Fruit fly (Drosophila melanogaster) whole organism, prepupa: ENCODE results near the gene CG31103.

Experiments
- Blimp-1 ChIP-seq: fragments of 200-800 bp; sonication (Bioruptor generic); optimal IDR thresholded peaks from 3 replicates; lab custom pipeline; 2017; ENCODE audit warnings: missing biosample characterization, missing genetic modification characterization, mild to moderate bottlenecking, moderate library complexity, missing genetic modification reagents
- CG8119 ChIP-seq: fragments of 200-800 bp; sonication (Bioruptor generic); IDR thresholded peaks from 3 replicates; pipeline ENCODE4 v1.3.6; 2022; ENCODE audit warnings: missing biosample characterization, missing genetic modification characterization
- Ets21C ChIP-seq: fragments of 200-800 bp; sonication (Bioruptor generic); optimal IDR thresholded peaks from 3 replicates; lab custom pipeline; 2016; ENCODE audit warnings: missing biosample characterization, missing genetic modification characterization
- dac ChIP-seq: fragments of 200-800 bp; sonication (Bioruptor generic); optimal IDR thresholded peaks from 2 replicates; lab custom pipeline; 2017; ENCODE audit warnings: missing biosample characterization, mild to moderate bottlenecking, missing genetic modification characterization

dm6 chr3R:25208767-25209075 is 10.4 kb upstream of the CG31103 start:
- TF ChIP-seq dac (GFP tag; lab: Kevin White, UChicago) (no peak), Blimp-1 (GFP tag; lab: Kevin White, UChicago) (no peak), Ets21C (GFP tag; lab: Kevin White, UChicago) (no peak), CG8119 (no peak)
